Fruit fly (Drosophila melanogaster) S2 (cell line): ENCODE measurements around the gene MED20.

Experiments used
- CG8478 ChIP-seq: fragments of >200 bp; optimal IDR thresholded peaks from 2 replicates; lab custom pipeline; 2018
- CTCF ChIP-seq, 2 experiments: fragments of >200 bp; optimal IDR thresholded peaks; 2 replicates each; lab custom pipeline; 2018

dm6 chr2L:8104706-8105105, 32.1 kb upstream of the MED20 start:
- TF ChIP-seq CG8478 (lab: Kevin White, UChicago) (no peak), CTCF (optimal IDR thresholded peaks at IDR 0.05; lab: Kevin White, UChicago) (no peak)
